Worm (Caenorhabditis elegans) whole organism, midembryonic: ENCODE results near the gene Y15E3A.3.

Experiments
- T22C8.4 ChIP-seq: fragments of 200-800 bp; sonication (Bioruptor generic); IDR thresholded peaks from 2 replicates; pipeline ENCODE4 v1.3.6; 2022; ENCODE audit warnings: missing genetic modification characterization, missing compliant biosample characterization
- cog-1 ChIP-seq: sonication (generic microtip); optimal IDR thresholded peaks from 2 replicates; lab custom pipeline; 2016; ENCODE audit warnings: missing genetic modification characterization, missing compliant biosample characterization
- flt-1 ChIP-seq: fragments of 200-800 bp; sonication (Bioruptor generic); IDR thresholded peaks from 2 replicates; pipeline ENCODE4 v1.3.6; 2022; ENCODE audit warnings: missing genetic modification characterization, missing compliant biosample characterization
- klf-2 ChIP-seq: fragments of 200-800 bp; sonication (Bioruptor generic); conservative IDR thresholded peaks from 2 replicates; pipeline ENCODE4 v1.3.6; 2022; ENCODE audit warnings: missing genetic modification reagents, missing genetic modification characterization, missing compliant biosample characterization
- med-1 ChIP-seq: sonication (generic microtip); optimal IDR thresholded peaks from 2 replicates; lab custom pipeline; 2017; ENCODE audit warnings: missing genetic modification characterization, mild to moderate bottlenecking, missing compliant biosample characterization, antibody characterized with exemption, missing genetic modification reagents; ENCODE audit not compliant: insufficient read depth
- ref-1 ChIP-seq: fragments of 200-800 bp; sonication (Bioruptor generic); conservative IDR thresholded peaks from 2 replicates; pipeline ENCODE4 v1.3.6; 2022; ENCODE audit warnings: missing genetic modification reagents, missing genetic modification characterization, missing compliant biosample characterization
- tab-1 ChIP-seq: fragments of 200-800 bp; sonication (Bioruptor generic); IDR thresholded peaks from 2 replicates; pipeline ENCODE4 v1.3.6; 2022; ENCODE audit warnings: missing genetic modification characterization, missing compliant biosample characterization
- ztf-23 ChIP-seq: fragments of 200-800 bp; sonication (Bioruptor generic); IDR thresholded peaks from 2 replicates; pipeline ENCODE4 v1.3.6; 2022; ENCODE audit warnings: missing genetic modification reagents, missing genetic modification characterization, missing compliant biosample characterization
- ztf-29 ChIP-seq: fragments of 200-800 bp; sonication (Bioruptor generic); IDR thresholded peaks from 2 replicates; pipeline ENCODE4 v1.3.6; 2022; ENCODE audit warnings: missing genetic modification reagents, missing genetic modification characterization, missing compliant biosample characterization

Gene Y15E3A.3

ce11 chrX:15338195-15338594, 12.6 kb upstream of the Y15E3A.3 start:
- no peak for TF ChIP-seq ztf-29 (GFP tag; lab: Robert Waterston, UW)
- TF ChIP-seq cog-1 (tag; lab: Kevin White, UChicago) = no peak
- TF ChIP-seq ztf-23 = no peak
- no peak for TF ChIP-seq flt-1 (GFP tag; lab: Robert Waterston, UW)
- TF ChIP-seq med-1 (GFP tag; lab: Kevin White, UChicago) = no peak
- TF ChIP-seq ref-1 (GFP tag; lab: Robert Waterston, UW) = no peak
- TF ChIP-seq tab-1 (GFP tag; lab: Robert Waterston, UW) = no peak
- no peak for TF ChIP-seq klf-2 (GFP tag; lab: Robert Waterston, UW)
- TF ChIP-seq T22C8.4 (GFP tag; lab: Robert Waterston, UW) = no peak

ce11 chrX:15336392-15336791, 10.8 kb upstream of the Y15E3A.3 start:
- TF ChIP-seq T22C8.4 (GFP tag; lab: Robert Waterston, UW) = no peak
- no peak for TF ChIP-seq ztf-23
- no peak for TF ChIP-seq flt-1 (GFP tag; lab: Robert Waterston, UW)
- no peak for TF ChIP-seq med-1 (GFP tag; lab: Kevin White, UChicago)

ce11 chrX:15335636-15336035, 10.0 kb upstream of the Y15E3A.3 start:
- TF ChIP-seq cog-1 (tag; lab: Kevin White, UChicago) (no peak), ztf-23 (no peak)

ce11 chrX:15334897-15335296, 9.3 kb upstream of the Y15E3A.3 start:
- TF ChIP-seq ztf-29 (GFP tag; lab: Robert Waterston, UW) (no peak), tab-1 (GFP tag; lab: Robert Waterston, UW) (no peak), cog-1 (tag; lab: Kevin White, UChicago) (no peak), ref-1 (GFP tag; lab: Robert Waterston, UW) (no peak), klf-2 (GFP tag; lab: Robert Waterston, UW) (no peak), flt-1 (GFP tag; lab: Robert Waterston, UW) (no peak), T22C8.4 (GFP tag; lab: Robert Waterston, UW) (no peak), med-1 (GFP tag; lab: Kevin White, UChicago) (no peak), ztf-23 (no peak)

- no peak for TF ChIP-seq flt-1 (GFP tag; lab: Robert Waterston, UW)
- TF ChIP-seq klf-2 (GFP tag; lab: Robert Waterston, UW) = no peak
- TF ChIP-seq ztf-23 = no peak
- no peak for TF ChIP-seq cog-1 (tag; lab: Kevin White, UChicago)
- TF ChIP-seq med-1 (GFP tag; lab: Kevin White, UChicago) = no peak
- no peak for TF ChIP-seq tab-1 (GFP tag; lab: Robert Waterston, UW)
- no peak for TF ChIP-seq ztf-29 (GFP tag; lab: Robert Waterston, UW)
- TF ChIP-seq T22C8.4 (GFP tag; lab: Robert Waterston, UW) = no peak
- TF ChIP-seq ref-1 (GFP tag; lab: Robert Waterston, UW) = no peak
Measured at ce11 chrX:15330664-15331063, 5.1 kb upstream of the Y15E3A.3 start, which contains the start of gene Y15E3A.4. Gene Y15E3A.4 (plus strand): TSS chrX:15330964.

ce11 chrX:15328343-15328742, 2.7 kb upstream of the Y15E3A.3 start:
- no peak for TF ChIP-seq tab-1 (GFP tag; lab: Robert Waterston, UW)
- no peak for TF ChIP-seq flt-1 (GFP tag; lab: Robert Waterston, UW)
- no peak for TF ChIP-seq ztf-29 (GFP tag; lab: Robert Waterston, UW)
- TF ChIP-seq T22C8.4 (GFP tag; lab: Robert Waterston, UW) = no peak
- no peak for TF ChIP-seq cog-1 (tag; lab: Kevin White, UChicago)
- TF ChIP-seq med-1 (GFP tag; lab: Kevin White, UChicago) = no peak
- no peak for TF ChIP-seq ztf-23
- no peak for TF ChIP-seq klf-2 (GFP tag; lab: Robert Waterston, UW)

ce11 chrX:15327238-15327637, 1.6 kb upstream of the Y15E3A.3 start:
- no peak for TF ChIP-seq klf-2 (GFP tag; lab: Robert Waterston, UW)
- TF ChIP-seq med-1 (GFP tag; lab: Kevin White, UChicago) = no peak
- no peak for TF ChIP-seq ztf-29 (GFP tag; lab: Robert Waterston, UW)
- no peak for TF ChIP-seq T22C8.4 (GFP tag; lab: Robert Waterston, UW)
- TF ChIP-seq cog-1 (tag; lab: Kevin White, UChicago) = no peak
- TF ChIP-seq tab-1 (GFP tag; lab: Robert Waterston, UW) = no peak
- TF ChIP-seq flt-1 (GFP tag; lab: Robert Waterston, UW) = no peak
- no peak for TF ChIP-seq ref-1 (GFP tag; lab: Robert Waterston, UW)
- no peak for TF ChIP-seq ztf-23

- TF ChIP-seq ztf-29 (GFP tag; lab: Robert Waterston, UW) = no peak
- no peak for TF ChIP-seq klf-2 (GFP tag; lab: Robert Waterston, UW)
- no peak for TF ChIP-seq tab-1 (GFP tag; lab: Robert Waterston, UW)
- no peak for TF ChIP-seq med-1 (GFP tag; lab: Kevin White, UChicago)
- TF ChIP-seq ztf-23 = no peak
- no peak for TF ChIP-seq flt-1 (GFP tag; lab: Robert Waterston, UW)
Measured at ce11 chrX:15321791-15322190, 3.8 kb downstream of the Y15E3A.3 start.

ce11 chrX:15321217-15321616, 4.4 kb downstream of the Y15E3A.3 start:
- no peak for TF ChIP-seq klf-2 (GFP tag; lab: Robert Waterston, UW)

- no peak for TF ChIP-seq cog-1 (tag; lab: Kevin White, UChicago)
- no peak for TF ChIP-seq tab-1 (GFP tag; lab: Robert Waterston, UW)
- no peak for TF ChIP-seq klf-2 (GFP tag; lab: Robert Waterston, UW)
- TF ChIP-seq ztf-29 (GFP tag; lab: Robert Waterston, UW) = no peak
- TF ChIP-seq med-1 (GFP tag; lab: Kevin White, UChicago) = no peak
- no peak for TF ChIP-seq T22C8.4 (GFP tag; lab: Robert Waterston, UW)
- TF ChIP-seq ref-1 (GFP tag; lab: Robert Waterston, UW) = no peak
- no peak for TF ChIP-seq flt-1 (GFP tag; lab: Robert Waterston, UW)
- no peak for TF ChIP-seq ztf-23
Measured at ce11 chrX:15317146-15317545, 8.5 kb downstream of the Y15E3A.3 start, which contains the start of gene glb-28. Gene glb-28 (minus strand): TSS chrX:15317246.
